Worm (Caenorhabditis elegans) whole organism, L4/young adult: ENCODE measurements around the gene Y37D8A.4.

Experiments used
- W03F9.2 ChIP-seq: fragments of 150-350 bp; optimal IDR thresholded peaks from 2 replicates; lab custom pipeline; 2014; ENCODE audit warnings: missing biosample characterization, missing genetic modification characterization
- dao-5 ChIP-seq: sonication (generic microtip); optimal IDR thresholded peaks from 2 replicates; lab custom pipeline; 2016; ENCODE audit warnings: missing genotype, missing genetic modification characterization, moderate library complexity, missing compliant biosample characterization
- him-1 ChIP-seq: sonication (generic microtip); optimal IDR thresholded peaks from 2 replicates; lab custom pipeline; 2016; ENCODE audit warnings: missing genotype, missing genetic modification reagents, missing genetic modification characterization, missing compliant biosample characterization

Y37D8A.4 gene

DNA sequence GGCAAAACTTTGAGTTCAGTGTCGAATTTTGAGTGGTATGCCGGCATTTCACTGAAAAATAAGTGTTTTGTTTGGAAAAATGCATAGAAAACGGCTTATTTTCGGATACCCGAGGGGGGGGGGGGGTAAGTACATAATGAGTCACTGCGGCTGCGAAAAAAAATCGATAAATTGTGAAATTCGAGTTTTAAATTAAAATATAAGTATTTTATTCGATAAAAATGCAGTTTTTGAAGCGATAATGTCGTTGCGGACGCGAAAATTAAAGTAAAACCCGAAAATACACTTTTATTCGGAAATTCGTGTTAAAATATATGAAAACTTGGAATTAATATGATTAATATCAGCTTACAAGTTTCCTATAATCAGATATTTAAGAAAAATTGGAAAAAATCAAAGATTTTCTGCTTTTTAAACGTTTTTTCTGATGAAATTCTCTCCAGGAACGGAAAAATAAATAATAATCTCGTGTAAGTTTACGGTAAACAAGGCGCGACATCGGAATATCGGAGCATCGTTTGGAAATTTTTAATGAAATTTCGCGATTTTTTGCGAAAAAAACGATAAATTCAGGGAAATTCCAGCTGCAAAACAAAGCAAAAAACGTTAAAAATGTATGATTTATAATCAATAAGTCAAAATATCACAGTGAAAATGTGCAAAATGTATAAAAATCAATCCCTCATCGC, 20.6 kb downstream of the Y37D8A.4 start, which contains the start of gene arx-5:
Gene arx-5, minus strand, starts transcription at position 51 of the 689 bp plus-strand sequence.
- no peak for TF ChIP-seq dao-5 (tag; lab: Kevin White, UChicago)
- TF ChIP-seq W03F9.2 (tag; lab: Kevin White, UChicago) = no peak

- TF ChIP-seq him-1 (tag; lab: Kevin White, UChicago) = no peak
- no peak for TF ChIP-seq W03F9.2 (tag; lab: Kevin White, UChicago)
- TF ChIP-seq dao-5 (tag; lab: Kevin White, UChicago) = no peak
Observed at ce11 chrIII:12813193-12813592, 25.6 kb downstream of the Y37D8A.4 start, which contains the start of gene BE10.4. Gene BE10.4, plus strand, starts transcription at chrIII:12813493.

DNA sequence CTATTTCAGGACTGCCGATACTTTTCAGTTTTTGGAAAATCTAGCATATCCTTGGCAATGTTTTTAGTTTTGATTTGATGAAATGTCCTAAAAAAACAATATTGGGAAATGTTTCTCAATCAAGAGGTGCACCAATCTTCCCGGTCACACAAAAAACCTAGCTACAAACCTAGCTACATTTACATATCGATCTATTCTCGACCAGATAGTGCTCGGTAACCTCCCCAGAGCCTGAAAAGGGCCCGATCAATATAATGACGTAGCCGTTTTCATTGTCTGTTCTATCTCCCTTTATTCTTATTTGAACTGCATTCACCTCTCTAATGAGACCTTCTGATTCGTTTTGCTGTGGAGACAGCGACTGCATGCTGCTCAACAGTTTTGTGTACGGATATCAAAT, 31.0 kb downstream of the Y37D8A.4 start, which contains the start of gene BE10.3:
Gene BE10.3, plus strand, starts transcription at position 301 of the 400 bp plus-strand sequence.
- TF ChIP-seq him-1 (tag; lab: Kevin White, UChicago) (no peak), W03F9.2 (tag; lab: Kevin White, UChicago) (no peak), dao-5 (tag; lab: Kevin White, UChicago) (no peak)

- no peak for TF ChIP-seq W03F9.2 (tag; lab: Kevin White, UChicago)
- TF ChIP-seq dao-5 (tag; lab: Kevin White, UChicago) = no peak
- TF ChIP-seq him-1 (tag; lab: Kevin White, UChicago) = no peak
Observed at ce11 chrIII:12806712-12807111, 32.1 kb downstream of the Y37D8A.4 start, which contains the start of gene BE10.5. Gene BE10.5, minus strand, starts transcription at chrIII:12806812.

DNA sequence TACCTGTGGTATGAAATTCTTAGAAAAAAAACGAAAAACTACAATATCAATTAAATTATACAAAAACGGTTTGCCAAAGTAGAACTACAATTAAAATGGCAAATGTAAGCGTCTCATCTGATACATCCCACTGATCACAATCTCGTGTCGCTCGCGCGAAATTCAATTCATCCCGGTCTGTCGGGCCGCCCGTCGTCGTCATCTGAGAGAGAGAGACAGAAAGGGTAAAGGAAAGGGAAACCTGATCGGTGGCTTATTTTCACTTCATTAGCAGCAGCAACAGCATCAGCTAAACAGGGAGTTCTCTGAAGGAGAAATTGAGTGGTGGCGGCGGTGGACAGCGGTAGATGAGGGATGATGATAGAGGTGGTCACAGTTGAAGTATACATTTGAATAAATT, 38.2 kb downstream of the Y37D8A.4 start:
- TF ChIP-seq W03F9.2 (tag; lab: Kevin White, UChicago) = no peak
- no peak for TF ChIP-seq him-1 (tag; lab: Kevin White, UChicago)
- no peak for TF ChIP-seq dao-5 (tag; lab: Kevin White, UChicago)

DNA sequence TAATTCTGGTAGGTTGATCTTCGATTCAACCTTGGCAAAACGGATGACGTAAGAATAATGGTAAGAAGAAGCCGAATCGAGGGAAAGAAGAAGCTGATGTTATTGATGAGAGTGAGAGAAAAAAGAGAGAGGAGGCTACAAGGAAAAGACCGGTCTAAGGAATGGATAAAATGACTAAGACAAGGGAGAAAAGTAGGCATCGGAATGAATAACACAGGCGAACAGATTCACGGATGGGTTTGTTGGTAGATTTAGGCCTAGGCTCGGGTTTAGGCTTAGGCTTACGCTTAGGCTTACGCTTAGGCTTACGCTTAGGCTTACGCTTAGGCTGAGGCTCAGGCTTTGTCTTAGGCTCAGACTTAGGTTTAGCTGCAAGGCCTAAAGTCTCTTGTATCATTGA, 40.3 kb downstream of the Y37D8A.4 start, which contains the start of gene agmo-1:
Gene agmo-1, minus strand, starts transcription at position 101 of the 400 bp plus-strand sequence.
- TF ChIP-seq W03F9.2 (tag; lab: Kevin White, UChicago) (no peak), dao-5 (tag; lab: Kevin White, UChicago) (no peak), him-1 (tag; lab: Kevin White, UChicago) (no peak)

- TF ChIP-seq dao-5 (tag; lab: Kevin White, UChicago) = no peak
- no peak for TF ChIP-seq W03F9.2 (tag; lab: Kevin White, UChicago)
- TF ChIP-seq him-1 (tag; lab: Kevin White, UChicago) = no peak
Observed at ce11 chrIII:12794200-12794599, 44.6 kb downstream of the Y37D8A.4 start.

DNA sequence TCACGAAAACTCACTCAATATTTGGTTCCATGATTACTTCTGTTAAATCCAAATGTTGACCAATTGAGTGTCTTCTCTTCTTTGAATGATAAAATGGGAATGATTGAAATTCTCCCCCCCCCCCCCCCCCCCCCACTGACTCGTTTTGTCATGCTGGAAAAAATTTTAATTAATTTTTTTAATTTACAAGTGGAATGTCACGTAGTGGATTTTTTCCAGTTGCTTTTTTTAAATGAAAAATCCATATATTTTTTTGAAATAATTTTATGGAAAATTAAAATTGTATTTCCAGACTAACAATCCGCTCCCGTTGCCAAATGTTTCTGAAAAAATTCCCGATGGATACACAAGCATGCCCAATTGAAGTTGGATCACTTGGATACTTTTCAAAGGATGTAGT, 49.3 kb downstream of the Y37D8A.4 start, which contains the start of gene BE10.1:
Gene BE10.1, minus strand, starts transcription at position 101 of the 400 bp plus-strand sequence.
- TF ChIP-seq W03F9.2 (tag; lab: Kevin White, UChicago) (no peak), him-1 (tag; lab: Kevin White, UChicago) (no peak), dao-5 (tag; lab: Kevin White, UChicago) (no peak)

- TF ChIP-seq dao-5 (tag; lab: Kevin White, UChicago) (no peak), him-1 (tag; lab: Kevin White, UChicago) (no peak), W03F9.2 (tag; lab: Kevin White, UChicago) (no peak)
Observed at ce11 chrIII:12788239-12788638, 50.5 kb downstream of the Y37D8A.4 start.
